Worm (Caenorhabditis elegans): ENCODE data around the gene K06H6.5.

ce11 chrV:578977-579376 is 2.8 kb downstream of the K06H6.5 start, which contains the start of gene K06H6.4:
- no peak for TF ChIP-seq T23F11.4 (GFP tag; optimal IDR thresholded peaks at IDR 0.05)
- no peak for TF ChIP-seq hlh-30 (tag; optimal IDR thresholded peaks at IDR 0.05; ENCODE audit: insufficient read depth)
- no peak for TF ChIP-seq F13H6.1 (tag; optimal IDR thresholded peaks at IDR 0.05)
- TF ChIP-seq nfya-1 (tag; optimal IDR thresholded peaks at IDR 0.05) = no peak
- TF ChIP-seq npax-4 (tag; optimal IDR thresholded peaks at IDR 0.05) = no peak
- TF ChIP-seq odd-2 (tag; optimal IDR thresholded peaks at IDR 0.05) = no peak
- no peak for TF ChIP-seq hlh-6 (tag; optimal IDR thresholded peaks at IDR 0.05)
- no peak for TF ChIP-seq elt-2 (tag; optimal IDR thresholded peaks at IDR 0.05)
- no peak for TF ChIP-seq che-1 (tag; optimal IDR thresholded peaks at IDR 0.05)
- TF ChIP-seq tbx-7 (tag; optimal IDR thresholded peaks at IDR 0.05) = no peak
- TF ChIP-seq ets-4 (tag; optimal IDR thresholded peaks at IDR 0.05) = no peak
- TF ChIP-seq ama-1 (optimal IDR thresholded peaks at IDR 0.05) = no peak
- TF ChIP-seq unc-86 (tag; optimal IDR thresholded peaks at IDR 0.05) = no peak
